Worm (Caenorhabditis elegans) whole organism, L2 larva: Measurements from ENCODE around the gene yju-2.

Experiments used
- aly-2 ChIP-seq: fragments of 150-350 bp; optimal IDR thresholded peaks from 2 replicates; lab custom pipeline; 2014; ENCODE audit warnings: missing biosample characterization, missing genetic modification characterization
- ama-1 ChIP-seq: fragments of 150-350 bp; optimal IDR thresholded peaks from 2 replicates; lab custom pipeline; 2018; ENCODE audit warnings: inconsistent platforms
- ceh-82 ChIP-seq: fragments of 150-350 bp; optimal IDR thresholded peaks from 2 replicates; lab custom pipeline; 2014; ENCODE audit warnings: missing biosample characterization, missing genetic modification characterization
- elt-3 ChIP-seq: sonication (generic microtip); optimal IDR thresholded peaks from 2 replicates; lab custom pipeline; 2017; ENCODE audit warnings: missing biosample characterization, missing genetic modification characterization
- fos-1 ChIP-seq: fragments of 150-350 bp; optimal IDR thresholded peaks from 2 replicates; lab custom pipeline; 2014; ENCODE audit warnings: missing biosample characterization, missing genetic modification characterization
- lin-11 ChIP-seq: fragments of 150-350 bp; sonication (generic microtip); optimal IDR thresholded peaks from 2 replicates; lab custom pipeline; 2014; ENCODE audit warnings: missing biosample characterization, missing genetic modification characterization, inconsistent platforms, mixed read lengths
- lin-39 ChIP-seq: fragments of 150-350 bp; optimal IDR thresholded peaks from 2 replicates; lab custom pipeline; 2014; ENCODE audit warnings: missing biosample characterization, missing genetic modification reagents, missing genetic modification characterization
- lsy-2 ChIP-seq, 2 experiments: fragments of 150-350 bp in 1 of 2; sonication (generic microtip) in 1 of 2; optimal IDR thresholded peaks; 2 replicates each; lab custom pipeline; 2014 to 2017; ENCODE audit warnings: missing biosample characterization in 2 of 2, missing genetic modification characterization in 2 of 2
- mbf-1 ChIP-seq: sonication (generic microtip); optimal IDR thresholded peaks from 2 replicates; lab custom pipeline; 2017; ENCODE audit warnings: missing biosample characterization, missing genetic modification characterization
- mdl-1 ChIP-seq, 2 experiments: fragments of 150-350 bp in 1 of 2; sonication (generic microtip) in 1 of 2; optimal IDR thresholded peaks; 2 replicates each; lab custom pipeline; 2017; ENCODE audit warnings: missing biosample characterization in 2 of 2, missing genetic modification characterization in 2 of 2
- unc-39 ChIP-seq: fragments of 150-350 bp; optimal IDR thresholded peaks from 2 replicates; lab custom pipeline; 2014; ENCODE audit warnings: missing biosample characterization, missing genetic modification characterization
- ztf-11 ChIP-seq: sonication (generic microtip); optimal IDR thresholded peaks from 2 replicates; lab custom pipeline; 2017; ENCODE audit warnings: missing biosample characterization, missing genetic modification characterization

ce11 chrIII:7165276-7165675, 18.9 kb upstream of the yju-2 start:
- no peak for TF ChIP-seq lsy-2 (tag; optimal IDR thresholded peaks at IDR 0.05; lab: Kevin White, UChicago)
- no peak for TF ChIP-seq mbf-1 (tag; lab: Kevin White, UChicago)
- TF ChIP-seq aly-2 (tag; lab: Kevin White, UChicago) = no peak
- TF ChIP-seq unc-39 (tag; lab: Kevin White, UChicago) = no peak
- TF ChIP-seq lin-11 = no peak
- TF ChIP-seq ztf-11 (tag; lab: Kevin White, UChicago) = no peak
- TF ChIP-seq mdl-1 (tag; optimal IDR thresholded peaks at IDR 0.05; lab: Kevin White, UChicago) = no peak
- no peak for TF ChIP-seq fos-1 (tag; lab: Kevin White, UChicago)
- no peak for TF ChIP-seq elt-3
- no peak for TF ChIP-seq lin-39 (tag; lab: Kevin White, UChicago)
- TF ChIP-seq ama-1 (lab: Kevin White, UChicago) = no peak
- TF ChIP-seq ceh-82 (tag; lab: Kevin White, UChicago) = no peak
